Worm (Caenorhabditis elegans) whole organism, early embryonic: ENCODE measurements around the gene col-174.

ENCODE experiments used
- ama-1 ChIP-seq: fragments of 150-350 bp; optimal IDR thresholded peaks from 2 replicates; lab custom pipeline; 2014
- ets-7 ChIP-seq: sonication (generic microtip); optimal IDR thresholded peaks from 2 replicates; lab custom pipeline; 2016; ENCODE audit warnings: missing genotype, missing genetic modification characterization, missing compliant biosample characterization
- flt-1 ChIP-seq: fragments of 200-800 bp; sonication (Bioruptor generic); IDR thresholded peaks from 2 replicates; pipeline ENCODE4 v1.3.6; 2022; ENCODE audit warnings: missing genetic modification characterization, missing compliant biosample characterization

DNA sequence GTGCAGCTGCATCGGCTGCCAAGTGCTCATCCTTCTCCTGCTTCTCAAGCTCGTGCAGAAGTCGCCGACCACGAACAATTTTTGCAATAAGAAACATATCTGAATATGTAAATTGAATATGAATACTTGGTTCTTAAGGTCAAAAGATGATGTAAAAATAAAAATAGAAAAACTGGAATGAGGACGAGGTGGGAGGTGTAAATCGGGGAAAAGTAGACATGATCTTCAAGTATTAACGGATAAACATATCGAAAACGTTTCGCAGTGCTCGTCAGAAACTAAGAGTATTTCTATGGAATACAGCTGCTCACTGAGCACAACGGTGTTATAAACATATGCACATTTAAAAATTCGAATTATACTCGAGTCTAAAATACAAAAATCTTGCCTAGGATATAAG, 6.6 kb upstream of the col-174 start, which contains the start of gene glb-16:
- TF ChIP-seq ama-1 (lab: Kevin White, UChicago) (no peak), ets-7 (tag; lab: Kevin White, UChicago) (no peak), flt-1 (GFP tag; lab: Robert Waterston, UW) (no peak)
